Fruit fly (Drosophila melanogaster) whole organism, embryonic: ENCODE results near the gene CG4218.

Experiments
- Atf-2 ChIP-seq: fragments of 200-800 bp; sonication (Bioruptor generic); optimal IDR thresholded peaks from 2 replicates; lab custom pipeline; 2016; ENCODE audit warnings: missing biosample characterization, missing genetic modification characterization
- Atf3 ChIP-seq: fragments of 200-800 bp; sonication (Bioruptor generic); optimal IDR thresholded peaks from 3 replicates; lab custom pipeline; 2016; ENCODE audit warnings: missing biosample characterization, missing genetic modification characterization
- CG10321 ChIP-seq: fragments of 200-800 bp; sonication (Bioruptor generic); IDR thresholded peaks from 2 replicates; pipeline ENCODE4 v1.3.6; 2022; ENCODE audit warnings: missing biosample characterization, missing genetic modification characterization
- CG10431 ChIP-seq: fragments of 200-800 bp; sonication (Bioruptor generic); optimal IDR thresholded peaks from 3 replicates; lab custom pipeline; 2018; ENCODE audit warnings: missing biosample characterization, mild to moderate bottlenecking, missing genetic modification characterization
- CG11093 ChIP-seq: fragments of 200-800 bp; sonication (Bioruptor generic); IDR thresholded peaks from 3 replicates; pipeline ENCODE4 v1.3.6; 2022; ENCODE audit warnings: missing biosample characterization, missing genetic modification characterization
- CG11504 ChIP-seq: fragments of 200-800 bp; sonication (Bioruptor generic); optimal IDR thresholded peaks from 3 replicates; lab custom pipeline; 2019; ENCODE audit warnings: missing biosample characterization, mild to moderate bottlenecking, missing genetic modification characterization, moderate library complexity
- CG12071 ChIP-seq: fragments of 200-800 bp; sonication (Bioruptor generic); optimal IDR thresholded peaks from 3 replicates; lab custom pipeline; 2018; ENCODE audit warnings: missing biosample characterization, mild to moderate bottlenecking, missing genetic modification characterization
- CG12104 ChIP-seq: fragments of 200-800 bp; sonication (Bioruptor generic); optimal IDR thresholded peaks from 3 replicates; lab custom pipeline; 2016; ENCODE audit warnings: missing biosample characterization, missing genetic modification characterization
- CG1603 ChIP-seq: fragments of 200-800 bp; sonication (Bioruptor generic); optimal IDR thresholded peaks from 2 replicates; lab custom pipeline; 2019; ENCODE audit warnings: missing biosample characterization, mild to moderate bottlenecking, missing genetic modification characterization, moderate library complexity
- CG16863 ChIP-seq: fragments of 200-800 bp; sonication (Bioruptor generic); optimal IDR thresholded peaks from 3 replicates; lab custom pipeline; 2016; ENCODE audit warnings: missing biosample characterization, missing genetic modification characterization
- CG30403 ChIP-seq: fragments of 200-800 bp; sonication (Bioruptor generic); optimal IDR thresholded peaks from 3 replicates; lab custom pipeline; 2016; ENCODE audit warnings: missing biosample characterization, missing genetic modification characterization
- CG31224 ChIP-seq: fragments of 200-800 bp; sonication (Bioruptor generic); IDR thresholded peaks from 2 replicates; pipeline ENCODE4 v1.3.6; 2022; ENCODE audit warnings: missing biosample characterization, missing genetic modification characterization
- CG4328 ChIP-seq: fragments of 200-800 bp; sonication (Bioruptor generic); optimal IDR thresholded peaks from 3 replicates; lab custom pipeline; 2017; ENCODE audit warnings: missing biosample characterization, missing genetic modification reagents, missing genetic modification characterization
- CG4854 ChIP-seq: fragments of 200-800 bp; sonication (Bioruptor generic); optimal IDR thresholded peaks from 2 replicates; lab custom pipeline; 2016; ENCODE audit warnings: missing biosample characterization, missing genetic modification characterization, inconsistent platforms
- CG6683 ChIP-seq: fragments of 200-800 bp; sonication (Bioruptor generic); optimal IDR thresholded peaks from 2 replicates; lab custom pipeline; 2017; ENCODE audit warnings: missing biosample characterization, mild to moderate bottlenecking, missing genetic modification characterization, missing genetic modification reagents
- CG7271 ChIP-seq: fragments of 200-800 bp; sonication (Bioruptor generic); optimal IDR thresholded peaks from 2 replicates; lab custom pipeline; 2018; ENCODE audit warnings: missing biosample characterization, mild to moderate bottlenecking, missing genetic modification characterization, moderate library complexity
- CG7839 ChIP-seq: fragments of 200-800 bp; sonication (Bioruptor generic); optimal IDR thresholded peaks from 3 replicates; lab custom pipeline; 2018; ENCODE audit warnings: missing biosample characterization, mild to moderate bottlenecking, missing genetic modification characterization, moderate library complexity
- CG9817 ChIP-seq: fragments of 200-800 bp; sonication (Bioruptor generic); optimal IDR thresholded peaks from 2 replicates; lab custom pipeline; 2018; ENCODE audit warnings: missing biosample characterization, mild to moderate bottlenecking, missing genetic modification characterization, moderate library complexity
- D19B ChIP-seq: fragments of 200-800 bp; sonication (Bioruptor generic); optimal IDR thresholded peaks from 2 replicates; lab custom pipeline; 2017; ENCODE audit warnings: missing biosample characterization, mild to moderate bottlenecking, missing genetic modification characterization
- Dref ChIP-seq: fragments of 200-800 bp; sonication (Bioruptor generic); IDR thresholded peaks from 2 replicates; pipeline ENCODE4 v1.3.6; 2022; ENCODE audit warnings: missing biosample characterization, missing genetic modification characterization
- GATAe ChIP-seq: fragments of 200-800 bp; sonication (Bioruptor generic); conservative IDR thresholded peaks from 2 replicates; pipeline ENCODE4 v1.3.6; 2022; ENCODE audit warnings: missing biosample characterization, missing genetic modification characterization
- HLH54F ChIP-seq: fragments of 200-800 bp; sonication (Bioruptor generic); optimal IDR thresholded peaks from 3 replicates; lab custom pipeline; 2016; ENCODE audit warnings: missing biosample characterization, missing genetic modification characterization
- NfI ChIP-seq: fragments of 200-800 bp; sonication (Bioruptor generic); optimal IDR thresholded peaks from 3 replicates; lab custom pipeline; 2018; ENCODE audit warnings: missing biosample characterization, mild to moderate bottlenecking, missing genetic modification characterization, moderate library complexity
- Oaz ChIP-seq: fragments of 200-800 bp; sonication (Bioruptor generic); IDR thresholded peaks from 2 replicates; pipeline ENCODE4 v1.3.6; 2022; ENCODE audit warnings: missing biosample characterization, missing genetic modification characterization
- Sox100B ChIP-seq: fragments of 200-800 bp; sonication (Bioruptor generic); optimal IDR thresholded peaks from 3 replicates; lab custom pipeline; 2018; ENCODE audit warnings: missing biosample characterization, mild to moderate bottlenecking, missing genetic modification characterization
- TFAM ChIP-seq: fragments of 200-800 bp; sonication (Bioruptor generic); optimal IDR thresholded peaks from 2 replicates; lab custom pipeline; 2017; ENCODE audit warnings: missing biosample characterization, missing genetic modification characterization, inconsistent platforms
- Taf1 ChIP-seq: fragments of 200-800 bp; sonication (Bioruptor generic); IDR thresholded peaks from 2 replicates; pipeline ENCODE4 v1.3.6; 2022; ENCODE audit warnings: missing biosample characterization, missing genetic modification characterization
- br ChIP-seq: fragments of >200 bp; optimal IDR thresholded peaks from 2 replicates; lab custom pipeline; 2017
- cato ChIP-seq: fragments of 200-800 bp; sonication (Bioruptor generic); optimal IDR thresholded peaks from 2 replicates; lab custom pipeline; 2016; ENCODE audit warnings: missing biosample characterization, missing genetic modification characterization, borderline replicate concordance
- chif ChIP-seq, 2 experiments: fragments of 200-800 bp; sonication (Bioruptor generic); optimal IDR thresholded peaks; 3 replicates each; lab custom pipeline; 2016; ENCODE audit warnings: missing biosample characterization in 2 of 2, missing genetic modification characterization in 2 of 2
- chinmo ChIP-seq: fragments of 200-800 bp; sonication (Bioruptor generic); IDR thresholded peaks from 4 replicates; pipeline ENCODE4 v1.3.6; 2022; ENCODE audit warnings: missing biosample characterization, missing genetic modification characterization; ENCODE audit not compliant: partially characterized antibody
- croc ChIP-seq: fragments of 200-800 bp; sonication (Bioruptor generic); conservative IDR thresholded peaks from 3 replicates; pipeline ENCODE4 v1.3.6; 2022; ENCODE audit warnings: missing biosample characterization, missing genetic modification characterization
- crol ChIP-seq: fragments of 200-800 bp; sonication (Bioruptor generic); IDR thresholded peaks from 2 replicates; pipeline ENCODE4 v1.3.6; 2022; ENCODE audit warnings: missing biosample characterization, missing genetic modification characterization
- cwo ChIP-seq: fragments of 200-800 bp; sonication (Bioruptor generic); optimal IDR thresholded peaks from 3 replicates; lab custom pipeline; 2017; ENCODE audit warnings: missing biosample characterization, missing genetic modification characterization, mild to moderate bottlenecking, moderate library complexity, missing genetic modification reagents
- danr ChIP-seq: fragments of 200-800 bp; sonication (Bioruptor generic); IDR thresholded peaks from 2 replicates; pipeline ENCODE4 v1.3.6; 2022; ENCODE audit warnings: missing biosample characterization, missing genetic modification characterization
- dpn ChIP-seq, 2 experiments: fragments of 200-800 bp; sonication (Bioruptor generic); optimal IDR thresholded peaks; 3 replicates each; lab custom pipeline; 2016; ENCODE audit warnings: missing biosample characterization in 2 of 2, missing genetic modification characterization in 2 of 2
- ewg ChIP-seq: fragments of 200-800 bp; sonication (Bioruptor generic); optimal IDR thresholded peaks from 3 replicates; lab custom pipeline; 2017; ENCODE audit warnings: mild to moderate bottlenecking, missing biosample characterization, missing genetic modification reagents, missing genetic modification characterization
- fd3F ChIP-seq: fragments of 200-800 bp; sonication (Bioruptor generic); optimal IDR thresholded peaks from 2 replicates; lab custom pipeline; 2018; ENCODE audit warnings: missing biosample characterization, mild to moderate bottlenecking, missing genetic modification characterization, moderate library complexity
- ind ChIP-seq: fragments of 200-800 bp; sonication (Bioruptor generic); optimal IDR thresholded peaks from 3 replicates; lab custom pipeline; 2016; ENCODE audit warnings: missing biosample characterization, missing genetic modification characterization
- knrl ChIP-seq: fragments of 200-800 bp; sonication (Bioruptor generic); IDR thresholded peaks from 3 replicates; pipeline ENCODE4 v1.3.6; 2022; ENCODE audit warnings: missing biosample characterization, missing genetic modification characterization; ENCODE audit not compliant: partially characterized antibody
- lab ChIP-seq: fragments of 200-800 bp; sonication (Bioruptor generic); optimal IDR thresholded peaks from 3 replicates; lab custom pipeline; 2017; ENCODE audit warnings: missing biosample characterization, missing genetic modification characterization, mild to moderate bottlenecking, moderate library complexity, missing genetic modification reagents
- psq ChIP-seq: fragments of 200-800 bp; sonication (Bioruptor generic); optimal IDR thresholded peaks from 2 replicates; lab custom pipeline; 2017; ENCODE audit warnings: missing biosample characterization, missing genetic modification characterization
- ro ChIP-seq: fragments of 200-800 bp; sonication (Bioruptor generic); IDR thresholded peaks from 2 replicates; pipeline ENCODE4 v1.3.6; 2022; ENCODE audit warnings: missing biosample characterization, missing genetic modification characterization
- sisA ChIP-seq: fragments of 200-800 bp; sonication (Bioruptor generic); IDR thresholded peaks from 2 replicates; pipeline ENCODE4 v1.3.6; 2022; ENCODE audit warnings: missing biosample characterization, missing genetic modification characterization
- tgo ChIP-seq: fragments of 200-800 bp; sonication (Bioruptor generic); IDR thresholded peaks from 3 replicates; pipeline ENCODE4 v1.3.6; 2022; ENCODE audit warnings: missing biosample characterization, missing genetic modification characterization
- tin ChIP-seq: fragments of 200-800 bp; sonication (Bioruptor generic); optimal IDR thresholded peaks from 3 replicates; lab custom pipeline; 2016; ENCODE audit warnings: missing biosample characterization, missing genetic modification characterization
- trem ChIP-seq: fragments of 200-800 bp; optimal IDR thresholded peaks from 3 replicates; lab custom pipeline; 2019; ENCODE audit warnings: missing biosample characterization, mild to moderate bottlenecking, missing genetic modification characterization, moderate library complexity
- yki ChIP-seq: fragments of >200 bp; optimal IDR thresholded peaks from 3 replicates; lab custom pipeline; 2018
- zen2 ChIP-seq: fragments of 200-800 bp; sonication (Bioruptor generic); IDR thresholded peaks from 3 replicates; pipeline ENCODE4 v1.3.6; 2022; ENCODE audit warnings: missing biosample characterization, missing genetic modification characterization; ENCODE audit not compliant: partially characterized antibody

The CG4218 gene

dm6 chr2L:14546629-14547366, 2.1 kb downstream of the CG4218 start (continued):
- peak; percentile 77 for TF ChIP-seq NfI (GFP tag; lab: Kevin White, UChicago)
- peak; percentile 78 to 87 for TF ChIP-seq dpn (GFP tag; optimal IDR thresholded peaks at IDR 0.05; lab: Kevin White, UChicago)
- TF ChIP-seq tgo (GFP tag; lab: Robert Waterston, UW) = peak; percentile 83
- no peak for TF ChIP-seq Taf1
- no peak for TF ChIP-seq CG31224 (GFP tag; lab: Robert Waterston, UW)
- peak; percentile 87 for TF ChIP-seq CG16863 (GFP tag; lab: Kevin White, UChicago)
- no peak for TF ChIP-seq Oaz (GFP tag; lab: Robert Waterston, UW)
- peak; percentile 68 for TF ChIP-seq CG10431 (GFP tag; lab: Kevin White, UChicago)
- TF ChIP-seq CG11093 (GFP tag; lab: Robert Waterston, UW) = peak; percentile 79
- TF ChIP-seq CG6683 (GFP tag; lab: Kevin White, UChicago) = peak; percentile 71
- peak; percentile 78 for TF ChIP-seq ind (GFP tag; lab: Kevin White, UChicago)
- peak; percentile 93 for TF ChIP-seq Sox100B (GFP tag; lab: Kevin White, UChicago)
- TF ChIP-seq CG11504 (tag; lab: Kevin White, UChicago) = peak; percentile 93
- TF ChIP-seq CG9817 (tag; lab: Kevin White, UChicago) = peak; percentile 66
- TF ChIP-seq lab (GFP tag; lab: Kevin White, UChicago) = peak; percentile 77
- peak; percentile 53 for TF ChIP-seq HLH54F (GFP tag; lab: Kevin White, UChicago)
- peak; percentile 60 for TF ChIP-seq Atf3 (GFP tag; lab: Kevin White, UChicago)
- TF ChIP-seq GATAe (GFP tag; lab: Robert Waterston, UW) = no peak
- no peak for TF ChIP-seq D19B
- TF ChIP-seq CG12104 (GFP tag; lab: Kevin White, UChicago) = peak; percentile 72
- TF ChIP-seq zen2 (GFP tag; lab: Robert Waterston, UW) = no peak
- TF ChIP-seq CG4328 = peak; percentile 84
- TF ChIP-seq fd3F (GFP tag; lab: Kevin White, UChicago) = peak; percentile 54
- TF ChIP-seq chif (GFP tag; optimal IDR thresholded peaks at IDR 0.05; lab: Kevin White, UChicago) = peak; percentile 86 to 92
- TF ChIP-seq sisA = peak; percentile 79
- peak; percentile 69 for TF ChIP-seq cwo (GFP tag; lab: Kevin White, UChicago)
- peak; percentile 90 for TF ChIP-seq tin
- peak; percentile 52 for TF ChIP-seq CG7271
- peak; percentile 84 for TF ChIP-seq cato (GFP tag; lab: Kevin White, UChicago)
- TF ChIP-seq ewg = peak; percentile 87
- peak; percentile 92 for TF ChIP-seq CG7839 (tag; lab: Kevin White, UChicago)
- peak; percentile 89 for TF ChIP-seq croc (GFP tag; lab: Robert Waterston, UW)
- no peak for TF ChIP-seq CG10321 (GFP tag; lab: Robert Waterston, UW)
- TF ChIP-seq danr (GFP tag; lab: Robert Waterston, UW) = peak; percentile 66
- TF ChIP-seq trem (tag; lab: Kevin White, UChicago) = peak; percentile 94
- peak; percentile 94 for TF ChIP-seq CG1603
- peak; percentile 80 for TF ChIP-seq Atf-2 (GFP tag; lab: Kevin White, UChicago)
- TF ChIP-seq psq (GFP tag; lab: Kevin White, UChicago) = peak; percentile 73
- TF ChIP-seq br (lab: Kevin White, UChicago) = no peak
- peak; percentile 69; the same call in 1 of the 2 replicates for TF ChIP-seq ro (GFP tag; lab: Robert Waterston, UW)
- TF ChIP-seq TFAM (GFP tag; lab: Kevin White, UChicago) = peak; percentile 71
- peak; percentile 71 for TF ChIP-seq CG12071
- peak; percentile 25; the same call in 1 of the 2 replicates for TF ChIP-seq crol
- TF ChIP-seq knrl (GFP tag; lab: Robert Waterston, UW) = no peak
- no peak for TF ChIP-seq Dref (GFP tag; lab: Robert Waterston, UW)
- TF ChIP-seq CG4854 = peak; percentile 51
- TF ChIP-seq yki = no peak
- TF ChIP-seq CG30403 = peak; percentile 91
- TF ChIP-seq chinmo (GFP tag; lab: Robert Waterston, UW) = no peak
